Fruit fly (Drosophila melanogaster) whole organism, adult: ENCODE measurements around the gene CG13010.

Experiments used
- CG11617 ChIP-seq: fragments of 200-800 bp; sonication (Bioruptor generic); optimal IDR thresholded peaks from 2 replicates; lab custom pipeline; 2017; ENCODE audit warnings: mild to moderate bottlenecking, missing biosample characterization, missing genetic modification reagents, missing genetic modification characterization
- CG14711 ChIP-seq: fragments of 200-800 bp; sonication (Bioruptor generic); optimal IDR thresholded peaks from 2 replicates; lab custom pipeline; 2018; ENCODE audit warnings: missing biosample characterization, mild to moderate bottlenecking, missing genetic modification characterization, moderate library complexity
- CG1620 ChIP-seq: fragments of 200-800 bp; sonication (Bioruptor generic); optimal IDR thresholded peaks from 2 replicates; lab custom pipeline; 2016; ENCODE audit warnings: missing biosample characterization, missing genetic modification characterization
- CG33017 ChIP-seq: fragments of 200-800 bp; sonication (Bioruptor generic); optimal IDR thresholded peaks from 2 replicates; lab custom pipeline; 2018; ENCODE audit warnings: missing biosample characterization, mild to moderate bottlenecking, missing genetic modification characterization, moderate library complexity
- Clk ChIP-seq: fragments of 200-800 bp; sonication (Bioruptor generic); optimal IDR thresholded peaks from 2 replicates; lab custom pipeline; 2017; ENCODE audit warnings: missing biosample characterization, missing genetic modification characterization
- Mnt ChIP-seq: fragments of 200-800 bp; sonication (Bioruptor generic); optimal IDR thresholded peaks from 2 replicates; lab custom pipeline; 2016; ENCODE audit warnings: missing biosample characterization, mild to moderate bottlenecking, missing genetic modification characterization
- cic ChIP-seq: fragments of 200-800 bp; sonication (Bioruptor generic); optimal IDR thresholded peaks from 2 replicates; lab custom pipeline; 2017; ENCODE audit warnings: missing biosample characterization, mild to moderate bottlenecking, missing genetic modification characterization, moderate library complexity
- cnc ChIP-seq, 2 experiments: fragments of >200 bp; optimal IDR thresholded peaks; 2 replicates each; lab custom pipeline; 2017
- kay ChIP-seq: fragments of 200-800 bp; sonication (Bioruptor generic); peaks from one replicate; lab custom pipeline; 2016; ENCODE audit warnings: missing biosample characterization, missing genetic modification characterization, borderline replicate concordance
- ovo ChIP-seq: fragments of 200-800 bp; sonication (Bioruptor generic); optimal IDR thresholded peaks from 2 replicates; lab custom pipeline; 2016; ENCODE audit warnings: missing biosample characterization, missing genetic modification characterization
- pad ChIP-seq: fragments of 200-800 bp; sonication (Bioruptor generic); optimal IDR thresholded peaks from 3 replicates; lab custom pipeline; 2017; ENCODE audit warnings: missing biosample characterization, missing genetic modification characterization, mild to moderate bottlenecking, moderate library complexity, missing genetic modification reagents
- tj ChIP-seq: fragments of 200-800 bp; sonication (Bioruptor generic); optimal IDR thresholded peaks from 3 replicates; lab custom pipeline; 2017; ENCODE audit warnings: missing biosample characterization, mild to moderate bottlenecking, missing genetic modification characterization, moderate library complexity

- TF ChIP-seq CG33017 (tag; lab: Kevin White, UChicago): no peak
- no peak for TF ChIP-seq cic
- no peak for TF ChIP-seq ovo (GFP tag; lab: Kevin White, UChicago)
- no peak for TF ChIP-seq Clk (GFP tag; lab: Kevin White, UChicago)
- TF ChIP-seq CG1620 (GFP tag; lab: Kevin White, UChicago): no peak
- TF ChIP-seq pad (GFP tag; lab: Kevin White, UChicago): no peak
- TF ChIP-seq CG11617: no peak
- no peak for TF ChIP-seq cnc (optimal IDR thresholded peaks at IDR 0.05; lab: Kevin White, UChicago)
- TF ChIP-seq tj (GFP tag; lab: Kevin White, UChicago): no peak
- TF ChIP-seq Mnt (GFP tag; lab: Kevin White, UChicago): no peak
- no peak for TF ChIP-seq CG14711 (tag; lab: Kevin White, UChicago)
- TF ChIP-seq kay (GFP tag; lab: Kevin White, UChicago): no peak
Measured at dm6 chrX:16632135-16632534, 46.6 kb downstream of the CG13010 start, which contains the start of gene CG9777.
